Fruit fly (Drosophila melanogaster): Measurements from ENCODE around the gene CG14118.

dm6 chr3L:12849867-12850301 is 42.6 kb upstream of the CG14118 start, which contains the start of the genes CG10948 and Wbp2:
- TF ChIP-seq CG14655 (GFP tag; optimal IDR thresholded peaks at IDR 0.05) (no peak), CG12605 (GFP tag; IDR thresholded peaks at IDR 0.05) (no peak), CG10348 (GFP tag; IDR thresholded peaks at IDR 0.05) (no peak), fd96Ca (GFP tag; IDR thresholded peaks at IDR 0.05) (no peak), Pif1A (GFP tag; optimal IDR thresholded peaks at IDR 0.05) (no peak)

Data from whole organism, pupa.